Fruit fly (Drosophila melanogaster): ENCODE data around the gene Slc25A46b.
A peak's percentile ranks its signal among the peaks of the same experiment; 100 is the strongest.

The Slc25A46b gene

DNA sequence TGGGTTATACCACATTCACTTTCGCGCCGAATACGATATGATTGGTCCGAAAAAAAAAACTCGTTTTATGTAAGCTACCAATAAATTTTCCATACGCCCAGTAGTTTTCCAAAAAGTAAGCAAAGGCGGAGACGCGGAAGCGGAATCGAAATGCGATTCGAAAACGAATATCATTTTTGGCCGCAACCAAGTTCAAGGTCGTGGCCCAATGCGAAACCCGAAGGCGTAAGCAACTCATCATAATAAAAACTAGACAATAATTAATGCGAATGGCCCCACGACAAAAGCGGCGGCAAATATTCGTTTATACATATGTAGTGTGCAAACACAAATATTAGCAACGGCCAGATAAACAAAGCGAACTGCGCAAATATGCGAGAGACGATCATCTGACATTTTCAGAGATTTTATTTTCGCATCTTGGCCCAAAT is 40.1 kb downstream of the Slc25A46b start (continued):
- TF ChIP-seq CG11560 (tag; IDR thresholded peaks at IDR 0.05) (no peak), CG32772 (GFP tag; IDR thresholded peaks at IDR 0.05) (no peak), BtbVII (GFP tag; optimal IDR thresholded peaks at IDR 0.05) (peak; percentile 67), lilli (GFP tag; optimal IDR thresholded peaks at IDR 0.05) (peak; percentile 46), CG18764 (GFP tag; optimal IDR thresholded peaks at IDR 0.05) (no peak), hth (optimal IDR thresholded peaks at IDR 0.05) (no peak), CG8089 (GFP tag; optimal IDR thresholded peaks at IDR 0.05) (no peak), Lim3 (GFP tag; IDR thresholded peaks at IDR 0.05) (no peak), CG6813 (GFP tag; optimal IDR thresholded peaks at IDR 0.05) (peak; percentile 45), CrebB (tag; optimal IDR thresholded peaks at IDR 0.05) (peak; percentile 18), bcd (GFP tag; optimal IDR thresholded peaks at IDR 0.05) (peak; percentile 31), CG14014 (GFP tag; IDR thresholded peaks at IDR 0.05) (peak; percentile 38; the same call in 1 of the 2 replicates), CG10959 (GFP tag; IDR thresholded peaks at IDR 0.05) (no peak), HHEX (GFP tag; optimal IDR thresholded peaks at IDR 0.05) (peak; percentile 27), HLHmδ (GFP tag; optimal IDR thresholded peaks at IDR 0.05) (no peak), CG13775 (GFP tag; optimal IDR thresholded peaks at IDR 0.05) (no peak), Taf1 (GFP tag; IDR thresholded peaks at IDR 0.05) (no peak), Hand (GFP tag; optimal IDR thresholded peaks at IDR 0.05) (peak; percentile 41), mam (GFP tag; optimal IDR thresholded peaks at IDR 0.05) (peak; percentile 23), Antp (GFP tag; optimal IDR thresholded peaks at IDR 0.05) (no peak), CG4707 (GFP tag; optimal IDR thresholded peaks at IDR 0.05) (no peak), Sox102F (GFP tag; optimal IDR thresholded peaks at IDR 0.05) (no peak), slou (GFP tag; optimal IDR thresholded peaks at IDR 0.05) (peak; percentile 4), CG10147 (GFP tag; optimal IDR thresholded peaks at IDR 0.05) (peak; percentile 39), CG1233 (GFP tag; optimal IDR thresholded peaks at IDR 0.05) (peak; percentile 42), zfh1 (GFP tag; IDR thresholded peaks at IDR 0.05) (no peak), Hmr (GFP tag; optimal IDR thresholded peaks at IDR 0.05) (peak; percentile 83), CG34376 (GFP tag; optimal IDR thresholded peaks at IDR 0.05) (peak; percentile 48), Sox100B (GFP tag; optimal IDR thresholded peaks at IDR 0.05) (no peak), chn (GFP tag; optimal IDR thresholded peaks at IDR 0.05) (no peak), CG34422 (GFP tag; IDR thresholded peaks at IDR 0.05) (no peak), CG3995 (GFP tag; optimal IDR thresholded peaks at IDR 0.05) (peak; percentile 18), CG4854 (GFP tag; optimal IDR thresholded peaks at IDR 0.05) (peak; percentile 33), CG6689 (GFP tag; IDR thresholded peaks at IDR 0.05) (no peak), CG10654 (GFP tag; optimal IDR thresholded peaks at IDR 0.05) (no peak), HLH4C (GFP tag; IDR thresholded peaks at IDR 0.05; ENCODE audit: partially characterized antibody) (no peak), Hr39 (optimal IDR thresholded peaks at IDR 0.05) (no peak), Doc3 (GFP tag; IDR thresholded peaks at IDR 0.05; ENCODE audit: partially characterized antibody) (no peak), CG2199 (GFP tag; IDR thresholded peaks at IDR 0.05) (no peak), hbn (GFP tag; IDR thresholded peaks at IDR 0.05; ENCODE audit: partially characterized antibody) (no peak), Nf-YB (GFP tag; optimal IDR thresholded peaks at IDR 0.05) (no peak), CG7987 (GFP tag; optimal IDR thresholded peaks at IDR 0.05) (peak; percentile 73), CG16815 (GFP tag; optimal IDR thresholded peaks at IDR 0.05) (no peak), CG18476 (GFP tag; optimal IDR thresholded peaks at IDR 0.05) (no peak), wor (GFP tag; IDR thresholded peaks at IDR 0.05) (no peak), CG7928 (GFP tag; optimal IDR thresholded peaks at IDR 0.05) (peak; percentile 54), lov (optimal IDR thresholded peaks at IDR 0.05) (no peak), lov (GFP tag; IDR thresholded peaks at IDR 0.05) (no peak), Drgx (GFP tag; IDR thresholded peaks at IDR 0.05) (no peak), hb (GFP tag; IDR thresholded peaks at IDR 0.05; ENCODE audit: partially characterized antibody) (no peak), CG31224 (GFP tag; IDR thresholded peaks at IDR 0.05) (peak; percentile 21; the same call in 1 of the 2 replicates), CG4617 (GFP tag; optimal IDR thresholded peaks at IDR 0.05; ENCODE audit: borderline replicate concordance) (no peak)

All from whole organism, embryonic.